Worm (Caenorhabditis elegans) whole organism, young adult: ENCODE data around the gene nhr-214.

ENCODE experiments used
- B0261.1 ChIP-seq: sonication (generic microtip); optimal IDR thresholded peaks from 2 replicates; lab custom pipeline; 2016; ENCODE audit warnings: mild to moderate bottlenecking, missing genetic modification characterization, moderate library complexity, missing compliant biosample characterization
- C06A6.2 ChIP-seq: fragments of 200-800 bp; sonication (Bioruptor generic); conservative IDR thresholded peaks from 2 replicates; pipeline ENCODE4 v1.3.6; 2022; ENCODE audit warnings: missing genetic modification characterization, missing compliant biosample characterization
- D2030.7 ChIP-seq: fragments of 200-800 bp; sonication (Bioruptor generic); IDR thresholded peaks from 2 replicates; pipeline ENCODE4 v1.3.6; 2022; ENCODE audit warnings: missing genetic modification reagents, missing genetic modification characterization, missing compliant biosample characterization
- F10E7.11 ChIP-seq: sonication (generic microtip); optimal IDR thresholded peaks from 2 replicates; lab custom pipeline; 2017; ENCODE audit warnings: mild to moderate bottlenecking, missing genetic modification characterization, moderate library complexity, missing compliant biosample characterization
- F22D6.2 ChIP-seq: sonication (generic microtip); optimal IDR thresholded peaks from 2 replicates; lab custom pipeline; 2016; ENCODE audit warnings: mild to moderate bottlenecking, missing genetic modification characterization, missing compliant biosample characterization
- F39B2.1 ChIP-seq: fragments of 200-800 bp; sonication (Bioruptor generic); IDR thresholded peaks from 2 replicates; pipeline ENCODE4 v1.3.6; 2022; ENCODE audit warnings: missing genetic modification reagents, missing genetic modification characterization, missing compliant biosample characterization
- F55B11.4 ChIP-seq: sonication (generic microtip); optimal IDR thresholded peaks from 2 replicates; lab custom pipeline; 2016; ENCODE audit warnings: missing compliant biosample characterization, missing genetic modification characterization, borderline replicate concordance; ENCODE audit not compliant: insufficient read depth
- F57C9.4 ChIP-seq: sonication (generic microtip); optimal IDR thresholded peaks from 2 replicates; lab custom pipeline; 2017; ENCODE audit warnings: mild to moderate bottlenecking, missing genetic modification characterization, missing compliant biosample characterization
- K11D2.4 ChIP-seq: fragments of 200-800 bp; sonication (Bioruptor generic); IDR thresholded peaks from 2 replicates; pipeline ENCODE4 v1.3.6; 2022; ENCODE audit warnings: missing genetic modification reagents, missing genetic modification characterization, missing compliant biosample characterization
- Y53F4B.3 ChIP-seq: fragments of 200-800 bp; sonication (Bioruptor generic); IDR thresholded peaks from 2 replicates; pipeline ENCODE4 v1.3.6; 2022; ENCODE audit warnings: missing genetic modification reagents, missing genetic modification characterization, missing compliant biosample characterization
- Y53G8AR.9 ChIP-seq: fragments of 200-800 bp; sonication (Bioruptor generic); conservative IDR thresholded peaks from 2 replicates; pipeline ENCODE4 v1.3.6; 2022; ENCODE audit warnings: missing genetic modification reagents, missing genetic modification characterization, missing compliant biosample characterization
- Y56A3A.18 ChIP-seq: fragments of 200-800 bp; sonication (Bioruptor generic); IDR thresholded peaks from 2 replicates; pipeline ENCODE4 v1.3.6; 2022; ENCODE audit warnings: missing genetic modification reagents, missing genetic modification characterization, missing compliant biosample characterization
- Y67H2A.10 ChIP-seq: fragments of 200-800 bp; sonication (Bioruptor generic); conservative IDR thresholded peaks from 2 replicates; pipeline ENCODE4 v1.3.6; 2022; ENCODE audit warnings: missing genetic modification reagents, missing genetic modification characterization, missing compliant biosample characterization
- Y95B8A.8 ChIP-seq: fragments of 200-800 bp; sonication (Bioruptor generic); IDR thresholded peaks from 2 replicates; pipeline ENCODE4 v1.3.6; 2022; ENCODE audit warnings: missing genetic modification reagents, missing genetic modification characterization, missing compliant biosample characterization
- ZK185.1 ChIP-seq: sonication (generic microtip); optimal IDR thresholded peaks from 2 replicates; lab custom pipeline; 2016; ENCODE audit warnings: mild to moderate bottlenecking, missing genetic modification characterization, missing compliant biosample characterization; ENCODE audit not compliant: poor library complexity, severe bottlenecking
- ama-1 ChIP-seq, 3 experiments: fragments of 150-350 bp in 1 of 3; sonication (generic microtip) in 2 of 3; optimal IDR thresholded peaks; 2 replicates each; lab custom pipeline; 2014 to 2018; ENCODE audit warnings: missing biosample characterization in 2 of 3, missing genetic modification characterization in 2 of 3, missing genetic modification reagents in 2 of 3
- attf-6 ChIP-seq: fragments of 200-800 bp; sonication (Bioruptor generic); IDR thresholded peaks from 2 replicates; pipeline ENCODE4 v1.3.6; 2022; ENCODE audit warnings: missing genetic modification reagents, missing genetic modification characterization, missing compliant biosample characterization
- bed-2 ChIP-seq: fragments of 200-800 bp; sonication (Bioruptor generic); IDR thresholded peaks from 2 replicates; pipeline ENCODE4 v1.3.6; 2022; ENCODE audit warnings: missing genetic modification reagents, missing genetic modification characterization, missing compliant biosample characterization
- cebp-2 ChIP-seq: fragments of 200-800 bp; sonication (Bioruptor generic); IDR thresholded peaks from 2 replicates; pipeline ENCODE4 v1.3.6; 2022; ENCODE audit warnings: missing genetic modification characterization, missing compliant biosample characterization
- ceh-100 ChIP-seq: fragments of 200-800 bp; sonication (Bioruptor generic); IDR thresholded peaks from 2 replicates; pipeline ENCODE4 v1.3.6; 2022; ENCODE audit warnings: missing genetic modification reagents, missing genetic modification characterization, missing compliant biosample characterization
- ceh-27 ChIP-seq: fragments of 200-800 bp; sonication (Bioruptor generic); optimal IDR thresholded peaks from 2 replicates; lab custom pipeline; 2018; ENCODE audit warnings: mild to moderate bottlenecking, missing genetic modification characterization, moderate library complexity, missing compliant biosample characterization
- ceh-58 ChIP-seq: fragments of 200-800 bp; sonication (Bioruptor generic); IDR thresholded peaks from 2 replicates; pipeline ENCODE4 v1.3.6; 2022; ENCODE audit warnings: missing genetic modification characterization, missing compliant biosample characterization
- ceh-79 ChIP-seq: sonication (generic microtip); optimal IDR thresholded peaks from 2 replicates; lab custom pipeline; 2017; ENCODE audit warnings: mild to moderate bottlenecking, missing genetic modification characterization, missing compliant biosample characterization
- ceh-91 ChIP-seq: fragments of 200-800 bp; sonication (Bioruptor generic); IDR thresholded peaks from 2 replicates; pipeline ENCODE4 v1.3.6; 2022; ENCODE audit warnings: missing genetic modification reagents, missing genetic modification characterization, missing compliant biosample characterization
- chd-7 ChIP-seq: sonication (generic microtip); optimal IDR thresholded peaks from 2 replicates; lab custom pipeline; 2016; ENCODE audit warnings: mild to moderate bottlenecking, missing genetic modification characterization, moderate library complexity, missing compliant biosample characterization
- dox-1 ChIP-seq: fragments of 200-800 bp; sonication (Bioruptor generic); IDR thresholded peaks from 2 replicates; pipeline ENCODE4 v1.3.6; 2022; ENCODE audit warnings: missing genetic modification reagents, missing genetic modification characterization, missing compliant biosample characterization
- dpff-1 ChIP-seq: sonication (generic microtip); optimal IDR thresholded peaks from 2 replicates; lab custom pipeline; 2017; ENCODE audit warnings: mild to moderate bottlenecking, missing genetic modification characterization, missing compliant biosample characterization
- ekl-4 ChIP-seq: fragments of 200-800 bp; sonication (Bioruptor generic); IDR thresholded peaks from 2 replicates; pipeline ENCODE4 v1.3.6; 2022; ENCODE audit warnings: missing genetic modification reagents, missing genetic modification characterization, missing compliant biosample characterization
- ets-4 ChIP-seq: fragments of 200-800 bp; sonication (Bioruptor generic); optimal IDR thresholded peaks from 2 replicates; lab custom pipeline; 2018; ENCODE audit warnings: mild to moderate bottlenecking, missing genetic modification characterization, missing compliant biosample characterization
- hlh-12 ChIP-seq: sonication (generic microtip); optimal IDR thresholded peaks from 2 replicates; lab custom pipeline; 2016; ENCODE audit warnings: missing genetic modification characterization, missing compliant biosample characterization
- hlh-26 ChIP-seq: fragments of 200-800 bp; sonication (Bioruptor generic); conservative IDR thresholded peaks from 2 replicates; pipeline ENCODE4 v1.3.6; 2022; ENCODE audit warnings: missing genetic modification reagents, missing genetic modification characterization, missing compliant biosample characterization
- lag-1 ChIP-seq: fragments of 200-800 bp; sonication (Bioruptor generic); IDR thresholded peaks from 2 replicates; pipeline ENCODE4 v1.3.6; 2022; ENCODE audit warnings: missing genetic modification reagents, missing genetic modification characterization, missing compliant biosample characterization
- lin-40 ChIP-seq: sonication (generic microtip); optimal IDR thresholded peaks from 2 replicates; lab custom pipeline; 2016; ENCODE audit warnings: missing genetic modification characterization, mild to moderate bottlenecking, missing compliant biosample characterization, missing genotype, missing genetic modification reagents
- lin-54 ChIP-seq: fragments of 200-800 bp; sonication (Bioruptor generic); optimal IDR thresholded peaks from 2 replicates; lab custom pipeline; 2018; ENCODE audit warnings: mild to moderate bottlenecking, missing genetic modification characterization, missing compliant biosample characterization
- mcd-1 ChIP-seq: fragments of 200-800 bp; sonication (Bioruptor generic); IDR thresholded peaks from 2 replicates; pipeline ENCODE4 v1.3.6; 2022; ENCODE audit warnings: missing genetic modification reagents, missing genetic modification characterization, missing compliant biosample characterization
- nhr-80 ChIP-seq: sonication (generic microtip); optimal IDR thresholded peaks from 2 replicates; lab custom pipeline; 2016; ENCODE audit warnings: missing genetic modification characterization, missing compliant biosample characterization
- nhr-90 ChIP-seq: sonication (generic microtip); optimal IDR thresholded peaks from 2 replicates; lab custom pipeline; 2016; ENCODE audit warnings: missing genotype, mild to moderate bottlenecking, missing genetic modification characterization, missing compliant biosample characterization
- pbrm-1 ChIP-seq: fragments of 200-800 bp; sonication (Bioruptor generic); IDR thresholded peaks from 2 replicates; pipeline ENCODE4 v1.3.6; 2022; ENCODE audit warnings: missing genetic modification reagents, missing genetic modification characterization, missing compliant biosample characterization
- repo-1 ChIP-seq: sonication (generic microtip); optimal IDR thresholded peaks from 2 replicates; lab custom pipeline; 2017; ENCODE audit warnings: mild to moderate bottlenecking, missing genetic modification characterization, missing compliant biosample characterization
- snpc-1.1 ChIP-seq: sonication (generic microtip); optimal IDR thresholded peaks from 2 replicates; lab custom pipeline; 2017; ENCODE audit warnings: missing genetic modification characterization, mild to moderate bottlenecking, missing compliant biosample characterization, antibody characterized with exemption, moderate library complexity, missing genotype, missing genetic modification reagents; ENCODE audit not compliant: insufficient read depth
- snpc-4 ChIP-seq, 5 experiments: fragments of 150-350 bp in 1 of 5; sonication (generic microtip) in 4 of 5; optimal IDR thresholded peaks; 2 replicates each; lab custom pipeline; 2014 to 2018; ENCODE audit warnings: missing genetic modification characterization in 5 of 5, missing biosample characterization in 3 of 5, antibody characterized with exemption in 2 of 5, mild to moderate bottlenecking in 2 of 5, missing compliant biosample characterization in 2 of 5, missing genotype in 2 of 5, moderate library complexity in 2 of 5, missing genetic modification reagents in 1 of 5
- somi-1 ChIP-seq: fragments of 200-800 bp; sonication (Bioruptor generic); optimal IDR thresholded peaks from 2 replicates; lab custom pipeline; 2018; ENCODE audit warnings: mild to moderate bottlenecking, missing genetic modification characterization, missing compliant biosample characterization
- ztf-26 ChIP-seq: sonication (generic microtip); optimal IDR thresholded peaks from 2 replicates; lab custom pipeline; 2017; ENCODE audit warnings: missing genetic modification characterization, missing compliant biosample characterization
- ztf-3 ChIP-seq: fragments of 200-800 bp; sonication (Bioruptor generic); optimal IDR thresholded peaks from 2 replicates; lab custom pipeline; 2018; ENCODE audit warnings: mild to moderate bottlenecking, missing genetic modification characterization, missing compliant biosample characterization

Gene nhr-214

ce11 chrX:12670385-12670784, 31.5 kb downstream of the nhr-214 start (continued):
- no peak for TF ChIP-seq ama-1 (optimal IDR thresholded peaks at IDR 0.05; lab: Kevin White, UChicago)
- no peak for TF ChIP-seq ama-1 (GFP tag; optimal IDR thresholded peaks at IDR 0.05; lab: Kevin White, UChicago)
- TF ChIP-seq mcd-1 (GFP tag; lab: Robert Waterston, UW), result peak; percentile 56
- no peak for TF ChIP-seq Y53F4B.3 (GFP tag; lab: Robert Waterston, UW)
- TF ChIP-seq F22D6.2 (tag; lab: Kevin White, UChicago), result peak; percentile 7
- TF ChIP-seq ceh-79 (tag; lab: Kevin White, UChicago), result no peak
- TF ChIP-seq ets-4, result no peak
- TF ChIP-seq lin-54 (GFP tag; lab: Kevin White, UChicago), result peak; percentile 43
- peak; percentile 46 for TF ChIP-seq pbrm-1
- TF ChIP-seq ztf-3 (GFP tag; lab: Kevin White, UChicago), result no peak
- no peak for TF ChIP-seq Y67H2A.10 (GFP tag; lab: Robert Waterston, UW)
- no peak for TF ChIP-seq attf-6 (GFP tag; lab: Robert Waterston, UW)
- TF ChIP-seq ztf-26 (tag; lab: Kevin White, UChicago), result peak; percentile 7
- no peak for TF ChIP-seq dpff-1 (tag; lab: Kevin White, UChicago)
- 0 out of 2 replicates have a peak, but pooled peaks have one; percentile 36 for TF ChIP-seq Y56A3A.18 (GFP tag; lab: Robert Waterston, UW)
- TF ChIP-seq F57C9.4, result no peak
- TF ChIP-seq somi-1 (GFP tag; lab: Kevin White, UChicago), result peak; percentile 65
- TF ChIP-seq ceh-100, result 0 out of 2 replicates have a peak, but pooled peaks have one; percentile 17
- no peak for TF ChIP-seq dox-1 (GFP tag; lab: Robert Waterston, UW)
- no peak for TF ChIP-seq ceh-91 (GFP tag; lab: Robert Waterston, UW)
- 0 out of 2 replicates have a peak, but pooled peaks have one; percentile 33 for TF ChIP-seq Y53G8AR.9 (GFP tag; lab: Robert Waterston, UW)
- TF ChIP-seq repo-1, result peak; percentile 26
- TF ChIP-seq snpc-4 (GFP tag; optimal IDR thresholded peaks at IDR 0.05; lab: Kevin White, UChicago), result no peak
- peak in 3 of 4 experiments; percentile 18 to 46 (median 38) for TF ChIP-seq snpc-4 (tag; optimal IDR thresholded peaks at IDR 0.05; lab: Kevin White, UChicago)
- peak; percentile 85 for TF ChIP-seq lin-40 (tag; lab: Kevin White, UChicago)
- TF ChIP-seq ceh-27, result peak; percentile 71
- TF ChIP-seq chd-7 (tag; lab: Kevin White, UChicago), result peak; percentile 25
- peak; percentile 47; the same call in 1 of the 2 replicates for TF ChIP-seq ekl-4 (GFP tag; lab: Robert Waterston, UW)

- TF ChIP-seq B0261.1 (tag; lab: Kevin White, UChicago) (no peak), F39B2.1 (GFP tag; lab: Robert Waterston, UW) (no peak), lag-1 (GFP tag; lab: Robert Waterston, UW) (no peak), bed-2 (GFP tag; lab: Robert Waterston, UW) (no peak), F10E7.11 (no peak), Y53F4B.3 (GFP tag; lab: Robert Waterston, UW) (no peak)
Observed at ce11 chrX:12668941-12669501, 32.8 kb downstream of the nhr-214 start.

- 0 out of 2 replicates have a peak, but pooled peaks have one; percentile 43 for TF ChIP-seq cebp-2
- no peak for TF ChIP-seq C06A6.2
- TF ChIP-seq hlh-12 (tag; lab: Kevin White, UChicago), result no peak
- no peak for TF ChIP-seq D2030.7 (GFP tag; lab: Robert Waterston, UW)
- no peak for TF ChIP-seq hlh-26 (GFP tag; lab: Robert Waterston, UW)
- peak; percentile 27 for TF ChIP-seq nhr-80
- TF ChIP-seq somi-1 (GFP tag; lab: Kevin White, UChicago), result no peak
- no peak for TF ChIP-seq ceh-58 (GFP tag; lab: Robert Waterston, UW)
- peak; percentile 9; the same call in 1 of the 2 replicates for TF ChIP-seq K11D2.4 (GFP tag; lab: Robert Waterston, UW)
- no peak for TF ChIP-seq ZK185.1 (tag; lab: Kevin White, UChicago)
- no peak for TF ChIP-seq snpc-1.1 (tag; lab: Kevin White, UChicago)
- TF ChIP-seq F55B11.4 (tag; lab: Kevin White, UChicago), result no peak
- no peak for TF ChIP-seq nhr-90 (tag; lab: Kevin White, UChicago)
- TF ChIP-seq Y95B8A.8 (GFP tag; lab: Robert Waterston, UW), result no peak
- TF ChIP-seq lin-40 (tag; lab: Kevin White, UChicago), result peak; percentile 49
Observed at ce11 chrX:12667804-12668511, 33.9 kb downstream of the nhr-214 start, which contains the start of gene nhr-17. Gene nhr-17 (minus strand): TSS chrX:12667854.
